Worm (Caenorhabditis elegans): ENCODE results near the gene Y69E1A.1.

- TF ChIP-seq Y53F4B.3 (GFP tag; IDR thresholded peaks at IDR 0.05) (no peak), nhr-120 (GFP tag; IDR thresholded peaks at IDR 0.05) (no peak), ama-1 (optimal IDR thresholded peaks at IDR 0.05) (peak; percentile 93), ama-1 (GFP tag; optimal IDR thresholded peaks at IDR 0.05) (no peak), C06A6.2 (GFP tag; conservative IDR thresholded peaks at IDR 0.05) (peak; percentile 66; the same call in 1 of the 2 replicates), ekl-4 (GFP tag; IDR thresholded peaks at IDR 0.05) (peak; percentile 85), hrde-1 (tag; optimal IDR thresholded peaks at IDR 0.05; ENCODE audit: borderline replicate concordance) (no peak), let-607 (tag; optimal IDR thresholded peaks at IDR 0.05) (peak in 1 of 2 experiments; percentile 14), unc-62 (GFP tag; optimal IDR thresholded peaks at IDR 0.05) (peak; percentile 73), let-526 (GFP tag; IDR thresholded peaks at IDR 0.05) (peak; percentile 89), F33H1.4 (GFP tag; IDR thresholded peaks at IDR 0.05) (no peak), ztf-26 (tag; optimal IDR thresholded peaks at IDR 0.05) (peak; percentile 31)
Observed at ce11 chrIV:10935336-10935735, 13.4 kb downstream of the Y69E1A.1 start.

Data from whole organism, young adult.